Worm (Caenorhabditis elegans) whole organism, L3 larva: ENCODE data around the gene srsx-7.

ENCODE experiments used
- ama-1 ChIP-seq: fragments of 150-350 bp; optimal IDR thresholded peaks from 2 replicates; lab custom pipeline; 2018
- daf-12 ChIP-seq: fragments of 150-350 bp; optimal IDR thresholded peaks from 2 replicates; lab custom pipeline; 2014; ENCODE audit warnings: missing biosample characterization, missing genetic modification reagents, missing genetic modification characterization
- mdl-1 ChIP-seq: fragments of 150-350 bp; optimal IDR thresholded peaks from 2 replicates; lab custom pipeline; 2014; ENCODE audit warnings: missing biosample characterization, missing genetic modification characterization
- pha-4 ChIP-seq: fragments of 150-350 bp; optimal IDR thresholded peaks from 2 replicates; lab custom pipeline; 2014; ENCODE audit warnings: missing biosample characterization, missing genetic modification reagents, missing genetic modification characterization
- unc-39 ChIP-seq: sonication (generic microtip); optimal IDR thresholded peaks from 4 replicates; lab custom pipeline; 2017; ENCODE audit warnings: missing biosample characterization, missing genetic modification characterization
- unc-62 ChIP-seq: fragments of 150-350 bp; sonication (generic microtip); optimal IDR thresholded peaks from 4 replicates; lab custom pipeline; 2014; ENCODE audit warnings: missing biosample characterization, missing genetic modification reagents, missing genetic modification characterization

DNA sequence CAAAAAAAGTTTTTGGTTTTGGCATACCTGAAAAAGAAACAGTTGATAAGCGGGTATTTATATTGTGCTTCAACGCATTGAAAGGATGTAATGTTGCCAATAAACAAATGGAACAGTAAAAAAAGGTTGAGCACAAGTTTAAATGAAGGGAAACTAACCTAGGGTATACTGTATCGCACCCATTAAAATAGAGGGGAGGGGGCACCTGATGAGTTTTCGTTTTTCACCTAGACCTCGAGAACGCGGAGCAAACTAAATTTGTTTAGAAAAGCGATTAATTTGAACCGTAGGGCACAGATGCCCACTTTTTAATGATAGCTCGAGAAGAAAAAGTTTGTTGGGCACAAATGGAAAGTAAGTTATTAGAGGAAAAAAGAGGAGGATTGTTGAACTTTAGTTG is 7.4 kb downstream of the srsx-7 start, which contains the start of gene ncx-10:
- TF ChIP-seq mdl-1 (tag; lab: Kevin White, UChicago), result no peak
- no peak for TF ChIP-seq daf-12 (tag; lab: Kevin White, UChicago)
- TF ChIP-seq unc-62, result no peak
- no peak for TF ChIP-seq pha-4
- no peak for TF ChIP-seq unc-39 (tag; lab: Kevin White, UChicago)
- no peak for TF ChIP-seq ama-1
